Fruit fly (Drosophila melanogaster) whole organism, embryonic: ENCODE results near the gene CG3337.

ENCODE experiments used
- CG1024 ChIP-seq: fragments of 200-800 bp; sonication (Bioruptor generic); IDR thresholded peaks from 2 replicates; pipeline ENCODE4 v1.3.6; 2022; ENCODE audit warnings: missing biosample characterization, missing genetic modification characterization
- CG11093 ChIP-seq: fragments of 200-800 bp; sonication (Bioruptor generic); IDR thresholded peaks from 3 replicates; pipeline ENCODE4 v1.3.6; 2022; ENCODE audit warnings: missing biosample characterization, missing genetic modification characterization
- CG11247 ChIP-seq: fragments of 200-800 bp; sonication (Bioruptor generic); IDR thresholded peaks from 2 replicates; pipeline ENCODE4 v1.3.6; 2022; ENCODE audit warnings: missing biosample characterization, missing genetic modification characterization
- CG12071 ChIP-seq: fragments of 200-800 bp; sonication (Bioruptor generic); optimal IDR thresholded peaks from 3 replicates; lab custom pipeline; 2018; ENCODE audit warnings: missing biosample characterization, mild to moderate bottlenecking, missing genetic modification characterization
- CG12219 ChIP-seq: fragments of 200-800 bp; sonication (Bioruptor generic); optimal IDR thresholded peaks from 3 replicates; lab custom pipeline; 2018; ENCODE audit warnings: missing biosample characterization, mild to moderate bottlenecking, missing genetic modification characterization
- CG12659 ChIP-seq: fragments of 200-800 bp; sonication (Bioruptor generic); optimal IDR thresholded peaks from 3 replicates; lab custom pipeline; 2017; ENCODE audit warnings: mild to moderate bottlenecking, missing biosample characterization, missing genetic modification reagents, missing genetic modification characterization
- CG13624 ChIP-seq: fragments of 200-800 bp; sonication (Bioruptor generic); optimal IDR thresholded peaks from 2 replicates; lab custom pipeline; 2016; ENCODE audit warnings: missing biosample characterization, missing genetic modification characterization
- CG15011 ChIP-seq: fragments of 200-800 bp; sonication (Bioruptor generic); optimal IDR thresholded peaks from 3 replicates; lab custom pipeline; 2018; ENCODE audit warnings: missing biosample characterization, mild to moderate bottlenecking, missing genetic modification characterization
- CG15073 ChIP-seq: fragments of 200-800 bp; sonication (Bioruptor generic); optimal IDR thresholded peaks from 2 replicates; lab custom pipeline; 2016; ENCODE audit warnings: missing biosample characterization, missing genetic modification characterization
- CG15696 ChIP-seq: fragments of 200-800 bp; sonication (Bioruptor generic); optimal IDR thresholded peaks from 2 replicates; lab custom pipeline; 2019; ENCODE audit warnings: missing biosample characterization, mild to moderate bottlenecking, missing genetic modification characterization, moderate library complexity
- CG2712 ChIP-seq: fragments of 200-800 bp; optimal IDR thresholded peaks from 3 replicates; lab custom pipeline; 2019; ENCODE audit warnings: missing biosample characterization, mild to moderate bottlenecking, missing genetic modification characterization, moderate library complexity
- CG3065 ChIP-seq: fragments of 200-800 bp; sonication (Bioruptor generic); optimal IDR thresholded peaks from 2 replicates; lab custom pipeline; 2016; ENCODE audit warnings: missing biosample characterization, missing genetic modification characterization
- CG32767 ChIP-seq: fragments of 200-800 bp; sonication (Bioruptor generic); IDR thresholded peaks from 2 replicates; pipeline ENCODE4 v1.3.6; 2022; ENCODE audit warnings: missing biosample characterization, missing genetic modification characterization
- CG43689 ChIP-seq: fragments of 200-800 bp; sonication (Bioruptor generic); IDR thresholded peaks from 2 replicates; pipeline ENCODE4 v1.3.6; 2022; ENCODE audit warnings: missing biosample characterization, missing genetic modification characterization
- CG6254 ChIP-seq: fragments of 200-800 bp; sonication (Bioruptor generic); optimal IDR thresholded peaks from 3 replicates; lab custom pipeline; 2017; ENCODE audit warnings: mild to moderate bottlenecking, missing biosample characterization, missing genetic modification reagents, missing genetic modification characterization
- CG9797 ChIP-seq: fragments of 200-800 bp; sonication (Bioruptor generic); optimal IDR thresholded peaks from 3 replicates; lab custom pipeline; 2018; ENCODE audit warnings: missing biosample characterization, mild to moderate bottlenecking, missing genetic modification characterization
- Chrac-16 ChIP-seq: fragments of 200-800 bp; sonication (Bioruptor generic); optimal IDR thresholded peaks from 3 replicates; lab custom pipeline; 2016; ENCODE audit warnings: missing biosample characterization, missing genetic modification characterization
- Fer1 ChIP-seq: fragments of 200-800 bp; sonication (Bioruptor generic); optimal IDR thresholded peaks from 2 replicates; lab custom pipeline; 2017; ENCODE audit warnings: missing biosample characterization, mild to moderate bottlenecking, missing genetic modification characterization
- H2.0 ChIP-seq: fragments of 200-800 bp; sonication (Bioruptor generic); IDR thresholded peaks from 2 replicates; pipeline ENCODE4 v1.3.6; 2022; ENCODE audit warnings: missing biosample characterization, missing genetic modification characterization
- Hmx ChIP-seq: fragments of 200-800 bp; sonication (Bioruptor generic); optimal IDR thresholded peaks from 2 replicates; lab custom pipeline; 2016; ENCODE audit warnings: missing biosample characterization, missing genetic modification characterization
- Hr3 ChIP-seq: fragments of 200-800 bp; sonication (Bioruptor generic); optimal IDR thresholded peaks from 3 replicates; lab custom pipeline; 2016; ENCODE audit warnings: missing biosample characterization, missing genetic modification characterization
- Hr51 ChIP-seq, 2 experiments: fragments of 200-800 bp; sonication (Bioruptor generic); optimal IDR thresholded peaks; 2 replicates in 1 of 2; 3 replicates in 1 of 2; lab custom pipeline; 2016 to 2018; ENCODE audit warnings: missing biosample characterization in 2 of 2, missing genetic modification characterization in 2 of 2, mild to moderate bottlenecking in 1 of 2, moderate library complexity in 1 of 2
- Lhr ChIP-seq: fragments of 200-800 bp; sonication (Bioruptor generic); optimal IDR thresholded peaks from 3 replicates; lab custom pipeline; 2017; ENCODE audit warnings: mild to moderate bottlenecking, missing biosample characterization, missing genetic modification reagents, missing genetic modification characterization
- Oli ChIP-seq: fragments of 200-800 bp; sonication (Bioruptor generic); optimal IDR thresholded peaks from 2 replicates; lab custom pipeline; 2018; ENCODE audit warnings: missing biosample characterization, mild to moderate bottlenecking, missing genetic modification characterization, moderate library complexity
- Ptx1 ChIP-seq: fragments of 200-800 bp; sonication (Bioruptor generic); IDR thresholded peaks from 2 replicates; pipeline ENCODE4 v1.3.6; 2022; ENCODE audit warnings: missing biosample characterization, missing genetic modification characterization
- Ssrp ChIP-seq: fragments of 200-800 bp; sonication (Bioruptor generic); optimal IDR thresholded peaks from 2 replicates; lab custom pipeline; 2018; ENCODE audit warnings: missing biosample characterization, mild to moderate bottlenecking, missing genetic modification characterization, moderate library complexity
- Taf1 ChIP-seq: fragments of 200-800 bp; sonication (Bioruptor generic); IDR thresholded peaks from 2 replicates; pipeline ENCODE4 v1.3.6; 2022; ENCODE audit warnings: missing biosample characterization, missing genetic modification characterization
- Xrp1 ChIP-seq: fragments of 200-800 bp; sonication (Bioruptor generic); IDR thresholded peaks from 2 replicates; pipeline ENCODE4 v1.3.6; 2022; ENCODE audit warnings: missing biosample characterization, missing genetic modification characterization
- ac ChIP-seq: fragments of 200-800 bp; sonication (Bioruptor generic); optimal IDR thresholded peaks from 3 replicates; lab custom pipeline; 2017; ENCODE audit warnings: missing biosample characterization, mild to moderate bottlenecking, missing genetic modification characterization
- bowl ChIP-seq: fragments of 200-800 bp; sonication (Bioruptor generic); IDR thresholded peaks from 2 replicates; pipeline ENCODE4 v1.3.6; 2022; ENCODE audit warnings: missing biosample characterization, missing genetic modification characterization
- chn ChIP-seq: fragments of 200-800 bp; sonication (Bioruptor generic); optimal IDR thresholded peaks from 2 replicates; lab custom pipeline; 2016; ENCODE audit warnings: missing biosample characterization, missing genetic modification characterization
- disco-r ChIP-seq: fragments of 200-800 bp; sonication (Bioruptor generic); optimal IDR thresholded peaks from 2 replicates; lab custom pipeline; 2016; ENCODE audit warnings: missing biosample characterization, missing genetic modification characterization
- emc ChIP-seq: fragments of 200-800 bp; sonication (Bioruptor generic); optimal IDR thresholded peaks from 2 replicates; lab custom pipeline; 2016; ENCODE audit warnings: missing biosample characterization, missing genetic modification characterization
- fu2 ChIP-seq: fragments of 200-800 bp; sonication (Bioruptor generic); optimal IDR thresholded peaks from 2 replicates; lab custom pipeline; 2016; ENCODE audit warnings: missing biosample characterization, missing genetic modification characterization
- gfzf ChIP-seq: fragments of 200-800 bp; sonication (Bioruptor generic); optimal IDR thresholded peaks from 2 replicates; lab custom pipeline; 2016; ENCODE audit warnings: missing biosample characterization, mild to moderate bottlenecking, missing genetic modification characterization, moderate library complexity
- hkb ChIP-seq, 2 experiments: fragments of 200-800 bp in 1 of 2; fragments of >200 bp in 1 of 2; sonication (Bioruptor generic) in 1 of 2; IDR thresholded peaks in 1 of 2; optimal IDR thresholded peaks in 1 of 2; 2 replicates each; pipeline versions ENCODE4 v1.3.6 to Lab custom; 2017 to 2022; ENCODE audit warnings: missing biosample characterization in 1 of 2, missing genetic modification characterization in 1 of 2
- kay ChIP-seq: fragments of 200-800 bp; sonication (Bioruptor generic); optimal IDR thresholded peaks from 2 replicates; lab custom pipeline; 2016; ENCODE audit warnings: missing biosample characterization, missing genetic modification characterization
- ken ChIP-seq: fragments of 200-800 bp; sonication (Bioruptor generic); IDR thresholded peaks from 3 replicates; pipeline ENCODE4 v1.3.6; 2022; ENCODE audit warnings: missing biosample characterization, missing genetic modification characterization
- maf-S ChIP-seq: fragments of 200-800 bp; sonication (Bioruptor generic); optimal IDR thresholded peaks from 2 replicates; lab custom pipeline; 2016; ENCODE audit warnings: missing biosample characterization, missing genetic modification characterization
- oc ChIP-seq: fragments of 200-800 bp; sonication (Bioruptor generic); optimal IDR thresholded peaks from 2 replicates; lab custom pipeline; 2018; ENCODE audit warnings: missing biosample characterization, mild to moderate bottlenecking, missing genetic modification characterization, moderate library complexity
- pho ChIP-seq: fragments of 200-800 bp; sonication (Bioruptor generic); optimal IDR thresholded peaks from 2 replicates; lab custom pipeline; 2016; ENCODE audit warnings: missing biosample characterization, missing genetic modification characterization
- pnt ChIP-seq: fragments of 200-800 bp; sonication (Bioruptor generic); optimal IDR thresholded peaks from 3 replicates; lab custom pipeline; 2016; ENCODE audit warnings: missing biosample characterization, missing genetic modification characterization
- pum ChIP-seq: fragments of 200-800 bp; sonication (Bioruptor generic); optimal IDR thresholded peaks from 2 replicates; lab custom pipeline; 2016; ENCODE audit warnings: missing biosample characterization, missing genetic modification characterization
- sd ChIP-seq: fragments of 200-800 bp; sonication (Bioruptor generic); optimal IDR thresholded peaks from 3 replicates; lab custom pipeline; 2018; ENCODE audit warnings: missing biosample characterization, mild to moderate bottlenecking, missing genetic modification characterization, moderate library complexity
- sens-2 ChIP-seq: fragments of 200-800 bp; sonication (Bioruptor generic); IDR thresholded peaks from 2 replicates; pipeline ENCODE4 v1.3.6; 2022; ENCODE audit warnings: missing biosample characterization, missing genetic modification characterization
- tin ChIP-seq: fragments of 200-800 bp; sonication (Bioruptor generic); optimal IDR thresholded peaks from 3 replicates; lab custom pipeline; 2016; ENCODE audit warnings: missing biosample characterization, missing genetic modification characterization
- tio ChIP-seq: fragments of 200-800 bp; sonication (Bioruptor generic); optimal IDR thresholded peaks from 2 replicates; lab custom pipeline; 2017; ENCODE audit warnings: missing biosample characterization, missing genetic modification characterization, inconsistent platforms
- unc-4 ChIP-seq: fragments of 200-800 bp; sonication (Bioruptor generic); IDR thresholded peaks from 2 replicates; pipeline ENCODE4 v1.3.6; 2022; ENCODE audit warnings: missing biosample characterization, missing genetic modification characterization; ENCODE audit not compliant: partially characterized antibody
- wdn ChIP-seq: fragments of 200-800 bp; sonication (Bioruptor generic); IDR thresholded peaks from 2 replicates; pipeline ENCODE4 v1.3.6; 2022; ENCODE audit warnings: missing biosample characterization, missing genetic modification characterization
- wor ChIP-seq: fragments of 200-800 bp; sonication (Bioruptor generic); IDR thresholded peaks from 2 replicates; pipeline ENCODE4 v1.3.6; 2022; ENCODE audit warnings: missing biosample characterization, missing genetic modification characterization

The CG3337 gene

dm6 chr3R:21223453-21224057 is at the start of gene CG3337, which contains the start of gene Nelf-A (continued):
- TF ChIP-seq chn (peak; percentile 75), tin (peak; percentile 74), H2.0 (peak; percentile 66), wor (no peak), pnt (GFP tag; lab: Kevin White, UChicago) (peak; percentile 37), hkb (optimal IDR thresholded peaks at IDR 0.05; lab: Kevin White, UChicago) (no peak), hkb (GFP tag; IDR thresholded peaks at IDR 0.05; lab: Robert Waterston, UW) (peak; percentile 42), CG12071 (no peak), CG12219 (GFP tag; lab: Kevin White, UChicago) (no peak), bowl (no peak), tio (GFP tag; lab: Kevin White, UChicago) (no peak), Fer1 (peak; percentile 15), Taf1 (GFP tag; lab: Robert Waterston, UW) (no peak), kay (peak; percentile 26), pum (peak; percentile 69), ac (GFP tag; lab: Kevin White, UChicago) (no peak), oc (tag; lab: Kevin White, UChicago) (no peak), CG15073 (no peak), Xrp1 (peak; percentile 67), Hr51 (GFP tag; optimal IDR thresholded peaks at IDR 0.05; lab: Kevin White, UChicago) (peak in 1 of 2 experiments; percentile 81), unc-4 (peak; percentile 82), sd (tag; lab: Kevin White, UChicago) (no peak), Ssrp (no peak), maf-S (GFP tag; lab: Kevin White, UChicago) (peak; percentile 55), Oli (tag; lab: Kevin White, UChicago) (no peak), Hmx (no peak), Ptx1 (GFP tag; lab: Robert Waterston, UW) (peak; percentile 67), Hr3 (peak; percentile 50), CG11093 (GFP tag; lab: Robert Waterston, UW) (no peak), CG2712 (tag; lab: Kevin White, UChicago) (peak; percentile 57), fu2 (GFP tag; lab: Kevin White, UChicago) (peak; percentile 73), CG1024 (GFP tag; lab: Robert Waterston, UW) (peak; percentile 65; the same call in 1 of the 2 replicates), CG32767 (GFP tag; lab: Robert Waterston, UW) (peak; percentile 22; the same call in 1 of the 2 replicates), Lhr (GFP tag; lab: Kevin White, UChicago) (peak; percentile 73), CG15696 (tag; lab: Kevin White, UChicago) (peak; percentile 14), emc (GFP tag; lab: Kevin White, UChicago) (peak; percentile 52), Chrac-16 (GFP tag; lab: Kevin White, UChicago) (peak; percentile 68), CG11247 (peak; percentile 85), CG12659 (GFP tag; lab: Kevin White, UChicago) (peak; percentile 88), CG9797 (peak; percentile 58), CG6254 (GFP tag; lab: Kevin White, UChicago) (peak; percentile 84), gfzf (peak; percentile 39), pho (GFP tag; lab: Kevin White, UChicago) (peak; percentile 84), CG15011 (GFP tag; lab: Kevin White, UChicago) (no peak), disco-r (peak; percentile 44), CG43689 (GFP tag; lab: Robert Waterston, UW) (no peak), wdn (GFP tag; lab: Robert Waterston, UW) (no peak), CG13624 (GFP tag; lab: Kevin White, UChicago) (peak; percentile 87), sens-2 (GFP tag; lab: Robert Waterston, UW) (no peak), ken (GFP tag; lab: Robert Waterston, UW) (peak; percentile 72), CG3065 (GFP tag; lab: Kevin White, UChicago) (no peak)
